Fruit fly (Drosophila melanogaster) whole organism, embryonic: Measurements from ENCODE around the gene IM33.

ENCODE experiments used
- Awh ChIP-seq: fragments of 200-800 bp; sonication (Bioruptor generic); IDR thresholded peaks from 2 replicates; pipeline ENCODE4, ENCODE4 v1.3.6; 2022; ENCODE audit warnings: missing biosample characterization, missing genetic modification characterization
- CG10267 ChIP-seq: fragments of 200-800 bp; sonication (Bioruptor generic); optimal IDR thresholded peaks from 2 replicates; lab custom pipeline; 2018; ENCODE audit warnings: missing biosample characterization, mild to moderate bottlenecking, missing genetic modification characterization, moderate library complexity
- CG10462 ChIP-seq: fragments of 200-800 bp; sonication (Bioruptor generic); optimal IDR thresholded peaks from 2 replicates; lab custom pipeline; 2016; ENCODE audit warnings: missing biosample characterization, missing genetic modification characterization
- CG10959 ChIP-seq: fragments of 200-800 bp; sonication (Bioruptor generic); IDR thresholded peaks from 2 replicates; pipeline ENCODE4 v1.3.6; 2022; ENCODE audit warnings: missing biosample characterization, missing genetic modification characterization
- CG11723 ChIP-seq: fragments of 200-800 bp; sonication (Bioruptor generic); optimal IDR thresholded peaks from 2 replicates; lab custom pipeline; 2017; ENCODE audit warnings: missing biosample characterization, mild to moderate bottlenecking, missing genetic modification characterization
- CG14014 ChIP-seq: fragments of 200-800 bp; sonication (Bioruptor generic); IDR thresholded peaks from 2 replicates; pipeline ENCODE4 v1.3.6; 2022; ENCODE audit warnings: missing biosample characterization, missing genetic modification characterization
- CG18011 ChIP-seq: fragments of 200-800 bp; sonication (Bioruptor generic); optimal IDR thresholded peaks from 2 replicates; lab custom pipeline; 2017; ENCODE audit warnings: missing biosample characterization, missing genetic modification characterization, mild to moderate bottlenecking, moderate library complexity, missing genotype
- CG18476 ChIP-seq: fragments of 200-800 bp; sonication (Bioruptor generic); optimal IDR thresholded peaks from 2 replicates; lab custom pipeline; 2016; ENCODE audit warnings: missing biosample characterization, mild to moderate bottlenecking, missing genetic modification characterization
- CG30431 ChIP-seq: fragments of 200-800 bp; sonication (Bioruptor generic); optimal IDR thresholded peaks from 2 replicates; lab custom pipeline; 2017; ENCODE audit warnings: missing biosample characterization, missing genetic modification characterization
- CG31388 ChIP-seq: fragments of 200-800 bp; sonication (Bioruptor generic); optimal IDR thresholded peaks from 2 replicates; lab custom pipeline; 2016; ENCODE audit warnings: missing biosample characterization, missing genetic modification characterization
- CG4360 ChIP-seq: fragments of 200-800 bp; sonication (Bioruptor generic); IDR thresholded peaks from 2 replicates; pipeline ENCODE4 v1.3.6; 2022; ENCODE audit warnings: missing biosample characterization, missing genetic modification characterization
- CG4707 ChIP-seq: fragments of 200-800 bp; sonication (Bioruptor generic); optimal IDR thresholded peaks from 2 replicates; lab custom pipeline; 2018; ENCODE audit warnings: missing biosample characterization, mild to moderate bottlenecking, missing genetic modification characterization, moderate library complexity
- CG6791 ChIP-seq: fragments of 200-800 bp; sonication (Bioruptor generic); IDR thresholded peaks from 3 replicates; pipeline ENCODE4 v1.3.6; 2022; ENCODE audit warnings: missing biosample characterization, missing genetic modification characterization; ENCODE audit not compliant: partially characterized antibody
- CG7745 ChIP-seq: fragments of 200-800 bp; sonication (Bioruptor generic); optimal IDR thresholded peaks from 2 replicates; lab custom pipeline; 2018; ENCODE audit warnings: missing biosample characterization, mild to moderate bottlenecking, missing genetic modification characterization, moderate library complexity
- CG7786 ChIP-seq: fragments of 200-800 bp; sonication (Bioruptor generic); optimal IDR thresholded peaks from 2 replicates; lab custom pipeline; 2016; ENCODE audit warnings: missing biosample characterization, missing genetic modification characterization
- CG8924 ChIP-seq: fragments of 200-800 bp; optimal IDR thresholded peaks from 3 replicates; lab custom pipeline; 2019; ENCODE audit warnings: missing biosample characterization, mild to moderate bottlenecking, missing genetic modification characterization, moderate library complexity
- Camta ChIP-seq: fragments of 200-800 bp; sonication (Bioruptor generic); optimal IDR thresholded peaks from 2 replicates; lab custom pipeline; 2016; ENCODE audit warnings: missing biosample characterization, missing genetic modification characterization
- Dek ChIP-seq: fragments of 200-800 bp; sonication (Bioruptor generic); optimal IDR thresholded peaks from 3 replicates; lab custom pipeline; 2019; ENCODE audit warnings: missing biosample characterization, mild to moderate bottlenecking, missing genetic modification characterization, moderate library complexity
- Dfd ChIP-seq, 2 experiments: fragments of >200 bp; optimal IDR thresholded peaks; 2 replicates each; lab custom pipeline; 2017; ENCODE audit warnings: missing biosample characterization in 2 of 2, missing genetic modification characterization in 2 of 2
- E2f1 ChIP-seq: fragments of 200-800 bp; sonication (Bioruptor generic); IDR thresholded peaks from 2 replicates; pipeline ENCODE4 v1.3.6; 2022; ENCODE audit warnings: missing biosample characterization, missing genetic modification characterization
- E2f2 ChIP-seq: fragments of 200-800 bp; sonication (Bioruptor generic); IDR thresholded peaks from 2 replicates; pipeline ENCODE4 v1.3.6; 2022; ENCODE audit warnings: missing biosample characterization, missing genetic modification characterization
- Hsf ChIP-seq: fragments of 200-800 bp; sonication (Bioruptor generic); optimal IDR thresholded peaks from 3 replicates; lab custom pipeline; 2016; ENCODE audit warnings: missing biosample characterization, missing genetic modification characterization
- Med ChIP-seq: fragments of 200-800 bp; sonication (Bioruptor generic); peaks from one replicate; lab custom pipeline; 2016; ENCODE audit warnings: missing biosample characterization, missing genetic modification characterization, mild to moderate bottlenecking, inconsistent platforms, moderate library complexity
- Meics ChIP-seq: fragments of 200-800 bp; sonication (Bioruptor generic); optimal IDR thresholded peaks from 2 replicates; lab custom pipeline; 2017; ENCODE audit warnings: missing biosample characterization, mild to moderate bottlenecking, missing genetic modification characterization
- NC2β ChIP-seq: fragments of 200-800 bp; sonication (Bioruptor generic); optimal IDR thresholded peaks from 2 replicates; lab custom pipeline; 2016; ENCODE audit warnings: missing biosample characterization, missing genetic modification characterization
- Nf-YA ChIP-seq: fragments of 200-800 bp; sonication (Bioruptor generic); IDR thresholded peaks from 2 replicates; pipeline ENCODE4 v1.3.6; 2022; ENCODE audit warnings: missing biosample characterization, missing genetic modification characterization
- Oli ChIP-seq: fragments of 200-800 bp; sonication (Bioruptor generic); optimal IDR thresholded peaks from 2 replicates; lab custom pipeline; 2018; ENCODE audit warnings: missing biosample characterization, mild to moderate bottlenecking, missing genetic modification characterization, moderate library complexity
- Pdp1 ChIP-seq, 2 experiments: fragments of 200-800 bp; sonication (Bioruptor generic); optimal IDR thresholded peaks; 3 replicates each; lab custom pipeline; 2016; ENCODE audit warnings: missing biosample characterization in 2 of 2, missing genetic modification characterization in 2 of 2, mild to moderate bottlenecking in 1 of 2, moderate library complexity in 1 of 2
- Poxn ChIP-seq: fragments of 200-800 bp; sonication (Bioruptor generic); IDR thresholded peaks from 2 replicates; pipeline ENCODE4 v1.3.6; 2022; ENCODE audit warnings: missing biosample characterization, missing genetic modification characterization
- abd-A ChIP-seq: fragments of 200-800 bp; sonication (Bioruptor generic); optimal IDR thresholded peaks from 3 replicates; lab custom pipeline; 2019; ENCODE audit warnings: missing biosample characterization, mild to moderate bottlenecking, missing genetic modification characterization, moderate library complexity
- ato ChIP-seq: fragments of 200-800 bp; sonication (Bioruptor generic); IDR thresholded peaks from 2 replicates; pipeline ENCODE4 v1.3.6; 2022; ENCODE audit warnings: missing biosample characterization, missing genetic modification characterization; ENCODE audit not compliant: partially characterized antibody
- bab2 ChIP-seq: fragments of 200-800 bp; sonication (Bioruptor generic); optimal IDR thresholded peaks from 2 replicates; lab custom pipeline; 2016; ENCODE audit warnings: missing biosample characterization, missing genetic modification characterization
- br ChIP-seq: fragments of >200 bp; optimal IDR thresholded peaks from 2 replicates; lab custom pipeline; 2017
- btn ChIP-seq: fragments of 200-800 bp; sonication (Bioruptor generic); optimal IDR thresholded peaks from 2 replicates; lab custom pipeline; 2016; ENCODE audit warnings: missing biosample characterization, missing genetic modification characterization
- cato ChIP-seq: fragments of 200-800 bp; sonication (Bioruptor generic); optimal IDR thresholded peaks from 2 replicates; lab custom pipeline; 2016; ENCODE audit warnings: missing biosample characterization, missing genetic modification characterization, borderline replicate concordance
- ci ChIP-seq: fragments of 200-800 bp; sonication (Bioruptor generic); IDR thresholded peaks from 3 replicates; pipeline ENCODE4 v1.3.6; 2022; ENCODE audit warnings: missing biosample characterization, missing genetic modification characterization
- disco-r ChIP-seq: fragments of 200-800 bp; sonication (Bioruptor generic); optimal IDR thresholded peaks from 2 replicates; lab custom pipeline; 2016; ENCODE audit warnings: missing biosample characterization, missing genetic modification characterization
- ewg ChIP-seq: fragments of 200-800 bp; sonication (Bioruptor generic); optimal IDR thresholded peaks from 3 replicates; lab custom pipeline; 2017; ENCODE audit warnings: mild to moderate bottlenecking, missing biosample characterization, missing genetic modification reagents, missing genetic modification characterization
- fd102C ChIP-seq: fragments of 200-800 bp; sonication (Bioruptor generic); optimal IDR thresholded peaks from 2 replicates; lab custom pipeline; 2018; ENCODE audit warnings: missing biosample characterization, mild to moderate bottlenecking, missing genetic modification characterization, moderate library complexity
- gem ChIP-seq: fragments of 200-800 bp; sonication (Bioruptor generic); optimal IDR thresholded peaks from 2 replicates; lab custom pipeline; 2019; ENCODE audit warnings: missing biosample characterization, mild to moderate bottlenecking, missing genetic modification characterization, moderate library complexity
- gro ChIP-seq: fragments of 200-800 bp; sonication (Bioruptor generic); optimal IDR thresholded peaks from 2 replicates; lab custom pipeline; 2016; ENCODE audit warnings: missing biosample characterization, missing genetic modification characterization
- mirr ChIP-seq: fragments of 200-800 bp; sonication (Bioruptor generic); optimal IDR thresholded peaks from 3 replicates; lab custom pipeline; 2018; ENCODE audit warnings: missing biosample characterization, mild to moderate bottlenecking, missing genetic modification characterization
- pb ChIP-seq: fragments of 200-800 bp; sonication (Bioruptor generic); optimal IDR thresholded peaks from 3 replicates; lab custom pipeline; 2016; ENCODE audit warnings: missing biosample characterization, missing genetic modification characterization
- peb ChIP-seq: fragments of 200-800 bp; sonication (Bioruptor generic); IDR thresholded peaks from 2 replicates; pipeline ENCODE4 v1.3.6; 2022; ENCODE audit warnings: missing biosample characterization, missing genetic modification characterization
- prd ChIP-seq, 3 experiments: fragments of >200 bp in 2 of 3; fragments of 200-800 bp in 1 of 3; sonication (Bioruptor generic) in 1 of 3; optimal IDR thresholded peaks in 2 of 3; IDR thresholded peaks in 1 of 3; 2 replicates in 2 of 3; 3 replicates in 1 of 3; pipeline versions ENCODE4 v1.3.6 to Lab custom; 2017 to 2022; ENCODE audit warnings: missing biosample characterization in 1 of 3, missing genetic modification characterization in 1 of 3
- sd ChIP-seq: fragments of 200-800 bp; sonication (Bioruptor generic); optimal IDR thresholded peaks from 3 replicates; lab custom pipeline; 2018; ENCODE audit warnings: missing biosample characterization, mild to moderate bottlenecking, missing genetic modification characterization, moderate library complexity
- sqz ChIP-seq: fragments of 200-800 bp; sonication (Bioruptor generic); optimal IDR thresholded peaks from 3 replicates; lab custom pipeline; 2018; ENCODE audit warnings: missing biosample characterization, mild to moderate bottlenecking, missing genetic modification characterization
- stwl ChIP-seq: fragments of 200-800 bp; sonication (Bioruptor generic); optimal IDR thresholded peaks from 3 replicates; lab custom pipeline; 2018; ENCODE audit warnings: missing biosample characterization, mild to moderate bottlenecking, missing genetic modification characterization, moderate library complexity
- trh ChIP-seq: fragments of 200-800 bp; sonication (Bioruptor generic); optimal IDR thresholded peaks from 2 replicates; lab custom pipeline; 2016; ENCODE audit warnings: missing biosample characterization, missing genetic modification characterization
- wdn ChIP-seq: fragments of 200-800 bp; sonication (Bioruptor generic); IDR thresholded peaks from 2 replicates; pipeline ENCODE4 v1.3.6; 2022; ENCODE audit warnings: missing biosample characterization, missing genetic modification characterization
- wor ChIP-seq: fragments of 200-800 bp; sonication (Bioruptor generic); IDR thresholded peaks from 2 replicates; pipeline ENCODE4 v1.3.6; 2022; ENCODE audit warnings: missing biosample characterization, missing genetic modification characterization
- zf30C ChIP-seq: fragments of 200-800 bp; sonication (Bioruptor generic); optimal IDR thresholded peaks from 3 replicates; lab custom pipeline; 2018; ENCODE audit warnings: missing biosample characterization, mild to moderate bottlenecking, missing genetic modification characterization

IM33 gene

DNA sequence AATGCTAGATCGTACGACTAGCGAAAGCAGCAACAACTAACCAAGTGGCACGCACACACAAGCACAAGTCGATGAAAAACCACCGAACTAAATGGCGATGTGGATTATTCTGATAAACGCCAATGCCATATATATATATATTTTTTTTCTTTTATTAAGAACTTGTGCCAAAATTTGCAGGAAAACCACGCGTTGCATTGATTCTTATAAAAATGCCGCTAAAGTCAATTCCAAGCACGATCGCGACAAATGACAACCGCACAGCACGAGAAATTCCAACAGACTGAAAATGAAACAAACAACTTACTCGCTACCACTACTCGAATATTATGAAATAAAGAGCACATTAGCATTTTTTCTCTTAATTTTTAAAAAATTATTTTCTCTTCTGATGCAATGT, 39.8 kb downstream of the IM33 start, which contains the start of gene for (continued):
- TF ChIP-seq prd (optimal IDR thresholded peaks at IDR 0.05; lab: Kevin White, UChicago) (no peak), prd (GFP tag; IDR thresholded peaks at IDR 0.05; lab: Robert Waterston, UW) (no peak), CG10462 (GFP tag; lab: Kevin White, UChicago) (no peak), NC2β (GFP tag; lab: Kevin White, UChicago) (no peak), zf30C (GFP tag; lab: Kevin White, UChicago) (no peak), gro (GFP tag; lab: Kevin White, UChicago) (no peak), CG4360 (GFP tag; lab: Robert Waterston, UW) (peak; percentile 13; the same call in 1 of the 2 replicates), sqz (GFP tag; lab: Kevin White, UChicago) (no peak), CG10959 (no peak), abd-A (no peak), CG14014 (GFP tag; lab: Robert Waterston, UW) (no peak), cato (GFP tag; lab: Kevin White, UChicago) (no peak), trh (GFP tag; lab: Kevin White, UChicago) (no peak), Nf-YA (no peak), disco-r (GFP tag; lab: Kevin White, UChicago) (no peak), wor (GFP tag; lab: Robert Waterston, UW) (no peak), Poxn (GFP tag; lab: Robert Waterston, UW) (no peak), mirr (no peak), CG18476 (no peak), gem (tag; lab: Kevin White, UChicago) (no peak), E2f2 (GFP tag; lab: Robert Waterston, UW) (no peak), br (lab: Kevin White, UChicago) (no peak), Pdp1 (GFP tag; optimal IDR thresholded peaks at IDR 0.05; lab: Kevin White, UChicago) (no peak), Dfd (GFP tag; optimal IDR thresholded peaks at IDR 0.05; lab: Kevin White, UChicago) (no peak), CG18011 (GFP tag; lab: Kevin White, UChicago) (no peak), CG6791 (no peak), Awh (GFP tag; lab: Robert Waterston, UW) (no peak), CG7786 (GFP tag; lab: Kevin White, UChicago) (no peak), CG4707 (GFP tag; lab: Kevin White, UChicago) (no peak), Camta (GFP tag; lab: Kevin White, UChicago) (no peak), CG7745 (tag; lab: Kevin White, UChicago) (no peak), Hsf (GFP tag; lab: Kevin White, UChicago) (no peak), ewg (GFP tag; lab: Kevin White, UChicago) (no peak), btn (GFP tag; lab: Kevin White, UChicago) (no peak), ato (GFP tag; lab: Robert Waterston, UW) (no peak), wdn (no peak), stwl (tag; lab: Kevin White, UChicago) (no peak), CG11723 (GFP tag; lab: Kevin White, UChicago) (no peak), CG10267 (tag; lab: Kevin White, UChicago) (no peak), peb (GFP tag; lab: Robert Waterston, UW) (no peak), sd (tag; lab: Kevin White, UChicago) (peak; percentile 47), Med (GFP tag; lab: Kevin White, UChicago) (peak; percentile 50), CG8924 (tag; lab: Kevin White, UChicago) (no peak), ci (GFP tag; lab: Robert Waterston, UW) (peak; percentile 17; the same call in 1 of the 3 replicates), fd102C (no peak), bab2 (no peak), E2f1 (GFP tag; lab: Robert Waterston, UW) (no peak), CG30431 (GFP tag; lab: Kevin White, UChicago) (no peak), pb (no peak), Meics (no peak), CG31388 (GFP tag; lab: Kevin White, UChicago) (no peak), Oli (no peak), Dek (tag; lab: Kevin White, UChicago) (no peak)
